Fruit fly (Drosophila melanogaster) whole organism, embryonic: Measurements from ENCODE around the gene ClC-c.

Experiments used
- ATbp ChIP-seq: fragments of 200-800 bp; sonication (Bioruptor generic); optimal IDR thresholded peaks from 2 replicates; lab custom pipeline; 2017; ENCODE audit warnings: missing biosample characterization, mild to moderate bottlenecking, missing genetic modification characterization, missing genetic modification reagents
- B-H2 ChIP-seq: fragments of 200-800 bp; sonication (Bioruptor generic); optimal IDR thresholded peaks from 2 replicates; lab custom pipeline; 2018; ENCODE audit warnings: missing biosample characterization, mild to moderate bottlenecking, missing genetic modification characterization
- Bteb2 ChIP-seq: fragments of 200-800 bp; sonication (Bioruptor generic); optimal IDR thresholded peaks from 2 replicates; lab custom pipeline; 2016; ENCODE audit warnings: missing biosample characterization, missing genetic modification characterization
- CG12219 ChIP-seq: fragments of 200-800 bp; sonication (Bioruptor generic); optimal IDR thresholded peaks from 3 replicates; lab custom pipeline; 2018; ENCODE audit warnings: missing biosample characterization, mild to moderate bottlenecking, missing genetic modification characterization
- CG12299 ChIP-seq: fragments of 200-800 bp; sonication (Bioruptor generic); optimal IDR thresholded peaks from 2 replicates; lab custom pipeline; 2018; ENCODE audit warnings: missing biosample characterization, mild to moderate bottlenecking, missing genetic modification characterization
- CG13287 ChIP-seq: fragments of 200-800 bp; sonication (Bioruptor generic); IDR thresholded peaks from 2 replicates; pipeline ENCODE4 v1.3.6; 2022; ENCODE audit warnings: missing biosample characterization, missing genetic modification characterization; ENCODE audit not compliant: partially characterized antibody
- CG14860 ChIP-seq: fragments of 200-800 bp; sonication (Bioruptor generic); IDR thresholded peaks from 3 replicates; pipeline ENCODE4 v1.3.6; 2022; ENCODE audit warnings: missing biosample characterization, missing genetic modification characterization; ENCODE audit not compliant: partially characterized antibody
- CG14965 ChIP-seq: fragments of 200-800 bp; sonication (Bioruptor generic); optimal IDR thresholded peaks from 2 replicates; lab custom pipeline; 2016; ENCODE audit warnings: missing biosample characterization, missing genetic modification characterization, borderline replicate concordance
- CG15073 ChIP-seq: fragments of 200-800 bp; sonication (Bioruptor generic); optimal IDR thresholded peaks from 2 replicates; lab custom pipeline; 2016; ENCODE audit warnings: missing biosample characterization, missing genetic modification characterization
- CG1647 ChIP-seq: fragments of 200-800 bp; sonication (Bioruptor generic); optimal IDR thresholded peaks from 3 replicates; lab custom pipeline; 2016; ENCODE audit warnings: missing biosample characterization, missing genetic modification characterization
- CG17912 ChIP-seq: fragments of 200-800 bp; sonication (Bioruptor generic); optimal IDR thresholded peaks from 2 replicates; lab custom pipeline; 2018; ENCODE audit warnings: missing biosample characterization, mild to moderate bottlenecking, missing genetic modification characterization
- CG2202 ChIP-seq: fragments of 200-800 bp; sonication (Bioruptor generic); optimal IDR thresholded peaks from 2 replicates; lab custom pipeline; 2018; ENCODE audit warnings: missing biosample characterization, mild to moderate bottlenecking, missing genetic modification characterization
- CG34422 ChIP-seq: fragments of 200-800 bp; sonication (Bioruptor generic); IDR thresholded peaks from 3 replicates; pipeline ENCODE4 v1.3.6; 2022; ENCODE audit warnings: missing biosample characterization, missing genetic modification characterization
- CG6272 ChIP-seq: fragments of 200-800 bp; sonication (Bioruptor generic); IDR thresholded peaks from 2 replicates; pipeline ENCODE4 v1.3.6; 2022; ENCODE audit warnings: missing biosample characterization, missing genetic modification characterization
- CG7271 ChIP-seq: fragments of 200-800 bp; sonication (Bioruptor generic); optimal IDR thresholded peaks from 2 replicates; lab custom pipeline; 2018; ENCODE audit warnings: missing biosample characterization, mild to moderate bottlenecking, missing genetic modification characterization, moderate library complexity
- CG7928 ChIP-seq: fragments of 200-800 bp; sonication (Bioruptor generic); optimal IDR thresholded peaks from 2 replicates; lab custom pipeline; 2017; ENCODE audit warnings: missing biosample characterization, mild to moderate bottlenecking, missing genetic modification characterization
- CG8089 ChIP-seq: fragments of 200-800 bp; sonication (Bioruptor generic); optimal IDR thresholded peaks from 3 replicates; lab custom pipeline; 2016; ENCODE audit warnings: missing biosample characterization, missing genetic modification characterization
- CG8924 ChIP-seq: fragments of 200-800 bp; optimal IDR thresholded peaks from 3 replicates; lab custom pipeline; 2019; ENCODE audit warnings: missing biosample characterization, mild to moderate bottlenecking, missing genetic modification characterization, moderate library complexity
- CoRest ChIP-seq: fragments of 200-800 bp; sonication (Bioruptor generic); optimal IDR thresholded peaks from 3 replicates; lab custom pipeline; 2018; ENCODE audit warnings: missing biosample characterization, mild to moderate bottlenecking, missing genetic modification characterization, moderate library complexity
- Dp ChIP-seq: fragments of 200-800 bp; sonication (Bioruptor generic); optimal IDR thresholded peaks from 2 replicates; lab custom pipeline; 2018; ENCODE audit warnings: missing biosample characterization, mild to moderate bottlenecking, missing genetic modification characterization, moderate library complexity
- HLH3B ChIP-seq: fragments of 200-800 bp; sonication (Bioruptor generic); IDR thresholded peaks from 2 replicates; pipeline ENCODE4 v1.3.6; 2022; ENCODE audit warnings: missing biosample characterization, missing genetic modification characterization
- Lim3 ChIP-seq: fragments of 200-800 bp; sonication (Bioruptor generic); IDR thresholded peaks from 2 replicates; pipeline ENCODE4 v1.3.6; 2022; ENCODE audit warnings: missing biosample characterization, missing genetic modification characterization
- MESR4 ChIP-seq: fragments of 200-800 bp; sonication (Bioruptor generic); optimal IDR thresholded peaks from 2 replicates; lab custom pipeline; 2018; ENCODE audit warnings: missing biosample characterization, mild to moderate bottlenecking, missing genetic modification characterization, moderate library complexity
- Nf-YA ChIP-seq: fragments of 200-800 bp; sonication (Bioruptor generic); IDR thresholded peaks from 2 replicates; pipeline ENCODE4 v1.3.6; 2022; ENCODE audit warnings: missing biosample characterization, missing genetic modification characterization
- Nf-YB ChIP-seq: fragments of 200-800 bp; sonication (Bioruptor generic); optimal IDR thresholded peaks from 3 replicates; lab custom pipeline; 2019; ENCODE audit warnings: missing biosample characterization, mild to moderate bottlenecking, missing genetic modification characterization, moderate library complexity
- Ptx1 ChIP-seq: fragments of 200-800 bp; sonication (Bioruptor generic); IDR thresholded peaks from 2 replicates; pipeline ENCODE4 v1.3.6; 2022; ENCODE audit warnings: missing biosample characterization, missing genetic modification characterization
- Trl ChIP-seq, 3 experiments: fragments of >200 bp in 2 of 3; fragments of 200-800 bp in 1 of 3; sonication (Bioruptor generic) in 1 of 3; optimal IDR thresholded peaks; 2 replicates in 1 of 3; 3 replicates in 2 of 3; lab custom pipeline; 2016 to 2017; ENCODE audit warnings: missing biosample characterization in 1 of 3, missing genetic modification characterization in 1 of 3
- Usf ChIP-seq: fragments of 200-800 bp; sonication (Bioruptor generic); optimal IDR thresholded peaks from 2 replicates; lab custom pipeline; 2017; ENCODE audit warnings: missing genotype, missing biosample characterization, missing genetic modification characterization
- Xrp1 ChIP-seq: fragments of 200-800 bp; sonication (Bioruptor generic); IDR thresholded peaks from 2 replicates; pipeline ENCODE4 v1.3.6; 2022; ENCODE audit warnings: missing biosample characterization, missing genetic modification characterization
- amos ChIP-seq: fragments of 200-800 bp; sonication (Bioruptor generic); IDR thresholded peaks from 2 replicates; pipeline ENCODE4 v1.3.6; 2022; ENCODE audit warnings: missing biosample characterization, missing genetic modification characterization; ENCODE audit not compliant: partially characterized antibody
- chinmo ChIP-seq: fragments of 200-800 bp; sonication (Bioruptor generic); IDR thresholded peaks from 4 replicates; pipeline ENCODE4 v1.3.6; 2022; ENCODE audit warnings: missing biosample characterization, missing genetic modification characterization; ENCODE audit not compliant: partially characterized antibody
- chn ChIP-seq: fragments of 200-800 bp; sonication (Bioruptor generic); optimal IDR thresholded peaks from 2 replicates; lab custom pipeline; 2016; ENCODE audit warnings: missing biosample characterization, missing genetic modification characterization
- da ChIP-seq: fragments of 200-800 bp; sonication (Bioruptor generic); optimal IDR thresholded peaks from 2 replicates; lab custom pipeline; 2016; ENCODE audit warnings: missing biosample characterization, missing genetic modification characterization
- dati ChIP-seq: fragments of 200-800 bp; sonication (Bioruptor generic); IDR thresholded peaks from 2 replicates; pipeline ENCODE4 v1.3.6; 2022; ENCODE audit warnings: missing biosample characterization, missing genetic modification characterization
- fd64A ChIP-seq: fragments of 200-800 bp; sonication (Bioruptor generic); optimal IDR thresholded peaks from 3 replicates; lab custom pipeline; 2018; ENCODE audit warnings: missing biosample characterization, mild to moderate bottlenecking, missing genetic modification characterization
- gce ChIP-seq: fragments of 200-800 bp; sonication (Bioruptor generic); IDR thresholded peaks from 3 replicates; pipeline ENCODE4 v1.3.6; 2022; ENCODE audit warnings: missing biosample characterization, missing genetic modification characterization
- hbn ChIP-seq: fragments of 200-800 bp; sonication (Bioruptor generic); IDR thresholded peaks from 2 replicates; pipeline ENCODE4 v1.3.6; 2022; ENCODE audit warnings: missing biosample characterization, missing genetic modification characterization; ENCODE audit not compliant: partially characterized antibody
- insv ChIP-seq, 2 experiments: fragments of 200-800 bp; sonication (Bioruptor generic); optimal IDR thresholded peaks; 3 replicates each; lab custom pipeline; 2016 to 2018; ENCODE audit warnings: missing biosample characterization in 2 of 2, missing genetic modification characterization in 2 of 2
- jing ChIP-seq: fragments of 200-800 bp; sonication (Bioruptor generic); optimal IDR thresholded peaks from 2 replicates; lab custom pipeline; 2018; ENCODE audit warnings: missing biosample characterization, mild to moderate bottlenecking, missing genetic modification characterization
- ken ChIP-seq: fragments of 200-800 bp; sonication (Bioruptor generic); IDR thresholded peaks from 3 replicates; pipeline ENCODE4 v1.3.6; 2022; ENCODE audit warnings: missing biosample characterization, missing genetic modification characterization
- knrl ChIP-seq: fragments of 200-800 bp; sonication (Bioruptor generic); IDR thresholded peaks from 3 replicates; pipeline ENCODE4 v1.3.6; 2022; ENCODE audit warnings: missing biosample characterization, missing genetic modification characterization; ENCODE audit not compliant: partially characterized antibody
- ro ChIP-seq: fragments of 200-800 bp; sonication (Bioruptor generic); IDR thresholded peaks from 2 replicates; pipeline ENCODE4 v1.3.6; 2022; ENCODE audit warnings: missing biosample characterization, missing genetic modification characterization
- schlank ChIP-seq: fragments of 200-800 bp; sonication (Bioruptor generic); optimal IDR thresholded peaks from 2 replicates; lab custom pipeline; 2018; ENCODE audit warnings: missing biosample characterization, mild to moderate bottlenecking, missing genetic modification characterization
- sd ChIP-seq: fragments of 200-800 bp; sonication (Bioruptor generic); optimal IDR thresholded peaks from 3 replicates; lab custom pipeline; 2018; ENCODE audit warnings: missing biosample characterization, mild to moderate bottlenecking, missing genetic modification characterization, moderate library complexity
- sens ChIP-seq: fragments of 200-800 bp; sonication (Bioruptor generic); peaks from one replicate; lab custom pipeline; 2016; ENCODE audit warnings: missing biosample characterization, missing genetic modification characterization
- sima ChIP-seq: fragments of 200-800 bp; sonication (Bioruptor generic); optimal IDR thresholded peaks from 2 replicates; lab custom pipeline; 2016; ENCODE audit warnings: missing biosample characterization, missing genetic modification characterization
- sug ChIP-seq: fragments of 200-800 bp; optimal IDR thresholded peaks from 2 replicates; lab custom pipeline; 2019; ENCODE audit warnings: missing biosample characterization, mild to moderate bottlenecking, missing genetic modification characterization, moderate library complexity
- tx ChIP-seq: fragments of 200-800 bp; sonication (Bioruptor generic); optimal IDR thresholded peaks from 2 replicates; lab custom pipeline; 2016; ENCODE audit warnings: missing biosample characterization, missing genetic modification characterization
- vnd ChIP-seq: fragments of 200-800 bp; sonication (Bioruptor generic); IDR thresholded peaks from 3 replicates; pipeline ENCODE4 v1.3.6; 2022; ENCODE audit warnings: missing biosample characterization, missing genetic modification characterization; ENCODE audit not compliant: partially characterized antibody

Gene ClC-c

dm6 chr3L:16131264-16132066 lies 41.2 kb downstream of the ClC-c start, which contains the start of the genes Trs20 and elg1 (continued):
- TF ChIP-seq Ptx1 (peak; percentile 47), CG6272 (GFP tag; lab: Robert Waterston, UW) (no peak), HLH3B (GFP tag; lab: Robert Waterston, UW) (peak; percentile 54; the same call in 1 of the 2 replicates), Lim3 (GFP tag; lab: Robert Waterston, UW) (no peak), CG8089 (GFP tag; lab: Kevin White, UChicago) (no peak), MESR4 (GFP tag; lab: Kevin White, UChicago) (peak; percentile 75), B-H2 (GFP tag; lab: Kevin White, UChicago) (peak; percentile 61), CG2202 (no peak), CG34422 (GFP tag; lab: Robert Waterston, UW) (peak; percentile 58; the same call in 2 of the 3 replicates), CG14965 (no peak), CG8924 (tag; lab: Kevin White, UChicago) (peak; percentile 84), Usf (GFP tag; lab: Kevin White, UChicago) (no peak), sd (peak; percentile 37), hbn (GFP tag; lab: Robert Waterston, UW) (no peak), CG1647 (GFP tag; lab: Kevin White, UChicago) (no peak), ken (no peak), insv (GFP tag; optimal IDR thresholded peaks at IDR 0.05; lab: Kevin White, UChicago) (peak in 1 of 2 experiments; percentile 35), gce (GFP tag; lab: Robert Waterston, UW) (no peak), knrl (GFP tag; lab: Robert Waterston, UW) (no peak), ATbp (GFP tag; lab: Kevin White, UChicago) (no peak), CG12219 (GFP tag; lab: Kevin White, UChicago) (no peak), CG7928 (GFP tag; lab: Kevin White, UChicago) (no peak), fd64A (GFP tag; lab: Kevin White, UChicago) (no peak), ro (no peak), Nf-YA (GFP tag; lab: Robert Waterston, UW) (no peak), Dp (GFP tag; lab: Kevin White, UChicago) (peak; percentile 79), jing (no peak), dati (GFP tag; lab: Robert Waterston, UW) (no peak), CG7271 (tag; lab: Kevin White, UChicago) (peak; percentile 13), Nf-YB (GFP tag; lab: Kevin White, UChicago) (peak; percentile 54), chn (GFP tag; lab: Kevin White, UChicago) (no peak), Xrp1 (GFP tag; lab: Robert Waterston, UW) (no peak; the same call in 1 of the 2 replicates), CG12299 (no peak), CG15073 (GFP tag; lab: Kevin White, UChicago) (no peak), schlank (tag; lab: Kevin White, UChicago) (no peak), sens (peak; percentile 77), tx (GFP tag; lab: Kevin White, UChicago) (no peak), CG17912 (no peak), chinmo (no peak), Trl (optimal IDR thresholded peaks at IDR 0.05; lab: Kevin White, UChicago) (no peak), Trl (GFP tag; optimal IDR thresholded peaks at IDR 0.05; lab: Kevin White, UChicago) (no peak), vnd (no peak), amos (no peak), Bteb2 (GFP tag; lab: Kevin White, UChicago) (no peak), CG13287 (no peak; the same call in 1 of the 2 replicates), CoRest (tag; lab: Kevin White, UChicago) (peak; percentile 74), sima (GFP tag; lab: Kevin White, UChicago) (no peak), CG14860 (GFP tag; lab: Robert Waterston, UW) (no peak), da (GFP tag; lab: Kevin White, UChicago) (no peak), sug (tag; lab: Kevin White, UChicago) (peak; percentile 58)
